Fruit fly (Drosophila melanogaster) whole organism, embryonic: Measurements from ENCODE around the gene natalisin.

ENCODE experiments used
- Antp ChIP-seq: fragments of 200-800 bp; sonication (Bioruptor generic); optimal IDR thresholded peaks from 3 replicates; lab custom pipeline; 2016; ENCODE audit warnings: missing biosample characterization, missing genetic modification characterization
- Atf3 ChIP-seq: fragments of 200-800 bp; sonication (Bioruptor generic); optimal IDR thresholded peaks from 3 replicates; lab custom pipeline; 2016; ENCODE audit warnings: missing biosample characterization, missing genetic modification characterization
- Bgb ChIP-seq: fragments of 200-800 bp; sonication (Bioruptor generic); IDR thresholded peaks from 2 replicates; pipeline ENCODE4 v1.3.6; 2022; ENCODE audit warnings: missing biosample characterization, missing genetic modification characterization; ENCODE audit not compliant: partially characterized antibody
- CG10209 ChIP-seq: fragments of 200-800 bp; sonication (Bioruptor generic); optimal IDR thresholded peaks from 3 replicates; lab custom pipeline; 2017; ENCODE audit warnings: missing biosample characterization, mild to moderate bottlenecking, missing genetic modification characterization, missing genetic modification reagents
- CG10431 ChIP-seq: fragments of 200-800 bp; sonication (Bioruptor generic); optimal IDR thresholded peaks from 3 replicates; lab custom pipeline; 2018; ENCODE audit warnings: missing biosample characterization, mild to moderate bottlenecking, missing genetic modification characterization
- CG11398 ChIP-seq: fragments of 200-800 bp; sonication (Bioruptor generic); optimal IDR thresholded peaks from 2 replicates; lab custom pipeline; 2016; ENCODE audit warnings: missing biosample characterization, missing genetic modification characterization
- CG12104 ChIP-seq: fragments of 200-800 bp; sonication (Bioruptor generic); optimal IDR thresholded peaks from 3 replicates; lab custom pipeline; 2016; ENCODE audit warnings: missing biosample characterization, missing genetic modification characterization
- CG12299 ChIP-seq: fragments of 200-800 bp; sonication (Bioruptor generic); optimal IDR thresholded peaks from 2 replicates; lab custom pipeline; 2018; ENCODE audit warnings: missing biosample characterization, mild to moderate bottlenecking, missing genetic modification characterization
- CG14965 ChIP-seq: fragments of 200-800 bp; sonication (Bioruptor generic); optimal IDR thresholded peaks from 2 replicates; lab custom pipeline; 2016; ENCODE audit warnings: missing biosample characterization, missing genetic modification characterization, borderline replicate concordance
- CG15601 ChIP-seq: fragments of 200-800 bp; sonication (Bioruptor generic); optimal IDR thresholded peaks from 3 replicates; lab custom pipeline; 2019; ENCODE audit warnings: missing biosample characterization, mild to moderate bottlenecking, missing genetic modification characterization, moderate library complexity
- CG16779 ChIP-seq: fragments of 200-800 bp; sonication (Bioruptor generic); IDR thresholded peaks from 2 replicates; pipeline ENCODE4 v1.3.6; 2022; ENCODE audit warnings: missing biosample characterization, missing genetic modification characterization
- CG17359 ChIP-seq: fragments of 200-800 bp; sonication (Bioruptor generic); optimal IDR thresholded peaks from 3 replicates; lab custom pipeline; 2018; ENCODE audit warnings: missing biosample characterization, mild to moderate bottlenecking, missing genetic modification characterization, moderate library complexity
- CG2199 ChIP-seq: fragments of 200-800 bp; sonication (Bioruptor generic); IDR thresholded peaks from 3 replicates; pipeline ENCODE4 v1.3.6; 2022; ENCODE audit warnings: missing biosample characterization, missing genetic modification characterization
- CG2678 ChIP-seq: fragments of 200-800 bp; sonication (Bioruptor generic); optimal IDR thresholded peaks from 3 replicates; lab custom pipeline; 2019; ENCODE audit warnings: missing biosample characterization, mild to moderate bottlenecking, missing genetic modification characterization, moderate library complexity
- CG30403 ChIP-seq: fragments of 200-800 bp; sonication (Bioruptor generic); optimal IDR thresholded peaks from 3 replicates; lab custom pipeline; 2016; ENCODE audit warnings: missing biosample characterization, missing genetic modification characterization
- CG7271 ChIP-seq: fragments of 200-800 bp; sonication (Bioruptor generic); optimal IDR thresholded peaks from 2 replicates; lab custom pipeline; 2018; ENCODE audit warnings: missing biosample characterization, mild to moderate bottlenecking, missing genetic modification characterization, moderate library complexity
- CG7786 ChIP-seq: fragments of 200-800 bp; sonication (Bioruptor generic); optimal IDR thresholded peaks from 2 replicates; lab custom pipeline; 2016; ENCODE audit warnings: missing biosample characterization, missing genetic modification characterization
- CG9609 ChIP-seq: fragments of 200-800 bp; sonication (Bioruptor generic); optimal IDR thresholded peaks from 3 replicates; lab custom pipeline; 2016; ENCODE audit warnings: missing biosample characterization, missing genetic modification characterization
- CG9727 ChIP-seq: fragments of 200-800 bp; sonication (Bioruptor generic); optimal IDR thresholded peaks from 3 replicates; lab custom pipeline; 2017; ENCODE audit warnings: missing biosample characterization, mild to moderate bottlenecking, missing genetic modification characterization
- Dbx ChIP-seq: fragments of 200-800 bp; sonication (Bioruptor generic); IDR thresholded peaks from 3 replicates; pipeline ENCODE4 v1.3.6; 2022; ENCODE audit warnings: missing biosample characterization, missing genetic modification characterization
- E2f1 ChIP-seq: fragments of 200-800 bp; sonication (Bioruptor generic); IDR thresholded peaks from 2 replicates; pipeline ENCODE4 v1.3.6; 2022; ENCODE audit warnings: missing biosample characterization, missing genetic modification characterization
- Elba2 ChIP-seq: fragments of 200-800 bp; sonication (Bioruptor generic); optimal IDR thresholded peaks from 3 replicates; lab custom pipeline; 2016; ENCODE audit warnings: missing biosample characterization, missing genetic modification characterization
- Fer2 ChIP-seq: fragments of 200-800 bp; sonication (Bioruptor generic); optimal IDR thresholded peaks from 2 replicates; lab custom pipeline; 2018; ENCODE audit warnings: missing biosample characterization, mild to moderate bottlenecking, missing genetic modification characterization, moderate library complexity
- H15 ChIP-seq: fragments of 200-800 bp; sonication (Bioruptor generic); IDR thresholded peaks from 3 replicates; pipeline ENCODE4 v1.3.6; 2022; ENCODE audit warnings: missing biosample characterization, missing genetic modification characterization
- Hmx ChIP-seq: fragments of 200-800 bp; sonication (Bioruptor generic); optimal IDR thresholded peaks from 2 replicates; lab custom pipeline; 2016; ENCODE audit warnings: missing biosample characterization, missing genetic modification characterization
- Jarid2 ChIP-seq: fragments of 200-800 bp; sonication (Bioruptor generic); optimal IDR thresholded peaks from 3 replicates; lab custom pipeline; 2017; ENCODE audit warnings: mild to moderate bottlenecking, missing biosample characterization, missing genetic modification reagents, missing genetic modification characterization
- Myb ChIP-seq: fragments of 200-800 bp; sonication (Bioruptor generic); optimal IDR thresholded peaks from 2 replicates; lab custom pipeline; 2016; ENCODE audit warnings: missing biosample characterization, missing genetic modification characterization
- Ptx1 ChIP-seq: fragments of 200-800 bp; sonication (Bioruptor generic); IDR thresholded peaks from 2 replicates; pipeline ENCODE4 v1.3.6; 2022; ENCODE audit warnings: missing biosample characterization, missing genetic modification characterization
- Ssrp ChIP-seq: fragments of 200-800 bp; sonication (Bioruptor generic); optimal IDR thresholded peaks from 2 replicates; lab custom pipeline; 2018; ENCODE audit warnings: missing biosample characterization, mild to moderate bottlenecking, missing genetic modification characterization, moderate library complexity
- ac ChIP-seq: fragments of 200-800 bp; sonication (Bioruptor generic); optimal IDR thresholded peaks from 3 replicates; lab custom pipeline; 2017; ENCODE audit warnings: missing biosample characterization, mild to moderate bottlenecking, missing genetic modification characterization
- ap ChIP-seq: fragments of 200-800 bp; sonication (Bioruptor generic); IDR thresholded peaks from 2 replicates; pipeline ENCODE4 v1.3.6; 2022; ENCODE audit warnings: missing biosample characterization, missing genetic modification characterization
- ara ChIP-seq: fragments of 200-800 bp; sonication (Bioruptor generic); IDR thresholded peaks from 2 replicates; pipeline ENCODE4 v1.3.6; 2022; ENCODE audit warnings: missing biosample characterization, missing genetic modification characterization
- bcd ChIP-seq: fragments of 200-800 bp; sonication (Bioruptor generic); optimal IDR thresholded peaks from 2 replicates; lab custom pipeline; 2017; ENCODE audit warnings: missing biosample characterization, mild to moderate bottlenecking, missing genetic modification characterization
- chm ChIP-seq: fragments of 200-800 bp; sonication (Bioruptor generic); IDR thresholded peaks from 2 replicates; pipeline ENCODE4 v1.3.6; 2022; ENCODE audit warnings: missing biosample characterization, missing genetic modification characterization
- chn ChIP-seq: fragments of 200-800 bp; sonication (Bioruptor generic); optimal IDR thresholded peaks from 2 replicates; lab custom pipeline; 2016; ENCODE audit warnings: missing biosample characterization, missing genetic modification characterization
- ci ChIP-seq: fragments of 200-800 bp; sonication (Bioruptor generic); IDR thresholded peaks from 3 replicates; pipeline ENCODE4 v1.3.6; 2022; ENCODE audit warnings: missing biosample characterization, missing genetic modification characterization
- danr ChIP-seq: fragments of 200-800 bp; sonication (Bioruptor generic); IDR thresholded peaks from 2 replicates; pipeline ENCODE4 v1.3.6; 2022; ENCODE audit warnings: missing biosample characterization, missing genetic modification characterization
- dm ChIP-seq: fragments of 200-800 bp; sonication (Bioruptor generic); optimal IDR thresholded peaks from 3 replicates; lab custom pipeline; 2016; ENCODE audit warnings: missing biosample characterization, missing genetic modification characterization
- en ChIP-seq: fragments of 200-800 bp; sonication (Bioruptor generic); optimal IDR thresholded peaks from 2 replicates; lab custom pipeline; 2016; ENCODE audit warnings: missing biosample characterization, missing genetic modification characterization
- ewg ChIP-seq: fragments of 200-800 bp; sonication (Bioruptor generic); optimal IDR thresholded peaks from 3 replicates; lab custom pipeline; 2017; ENCODE audit warnings: mild to moderate bottlenecking, missing biosample characterization, missing genetic modification reagents, missing genetic modification characterization
- fru ChIP-seq: fragments of >200 bp; optimal IDR thresholded peaks from 2 replicates; lab custom pipeline; 2017
- fu2 ChIP-seq: fragments of 200-800 bp; sonication (Bioruptor generic); optimal IDR thresholded peaks from 2 replicates; lab custom pipeline; 2016; ENCODE audit warnings: missing biosample characterization, missing genetic modification characterization
- gsb-n ChIP-seq: fragments of 200-800 bp; sonication (Bioruptor generic); optimal IDR thresholded peaks from 3 replicates; lab custom pipeline; 2018; ENCODE audit warnings: missing biosample characterization, mild to moderate bottlenecking, missing genetic modification characterization
- jing ChIP-seq: fragments of 200-800 bp; sonication (Bioruptor generic); optimal IDR thresholded peaks from 2 replicates; lab custom pipeline; 2018; ENCODE audit warnings: missing biosample characterization, mild to moderate bottlenecking, missing genetic modification characterization
- maf-S ChIP-seq: fragments of 200-800 bp; sonication (Bioruptor generic); optimal IDR thresholded peaks from 2 replicates; lab custom pipeline; 2016; ENCODE audit warnings: missing biosample characterization, missing genetic modification characterization
- phol ChIP-seq: fragments of 200-800 bp; sonication (Bioruptor generic); optimal IDR thresholded peaks from 3 replicates; lab custom pipeline; 2018; ENCODE audit warnings: missing biosample characterization, mild to moderate bottlenecking, missing genetic modification characterization, moderate library complexity
- scrt ChIP-seq: fragments of 200-800 bp; sonication (Bioruptor generic); optimal IDR thresholded peaks from 2 replicates; lab custom pipeline; 2018; ENCODE audit warnings: missing biosample characterization, mild to moderate bottlenecking, missing genetic modification characterization, moderate library complexity
- so ChIP-seq: fragments of 200-800 bp; sonication (Bioruptor generic); IDR thresholded peaks from 3 replicates; pipeline ENCODE4 v1.3.6; 2022; ENCODE audit warnings: missing biosample characterization, missing genetic modification characterization
- tgo ChIP-seq: fragments of 200-800 bp; sonication (Bioruptor generic); IDR thresholded peaks from 3 replicates; pipeline ENCODE4 v1.3.6; 2022; ENCODE audit warnings: missing biosample characterization, missing genetic modification characterization
- tna ChIP-seq: fragments of 200-800 bp; sonication (Bioruptor generic); IDR thresholded peaks from 2 replicates; pipeline ENCODE4 v1.3.6; 2022; ENCODE audit warnings: missing biosample characterization, missing genetic modification characterization; ENCODE audit not compliant: partially characterized antibody
- zfh1 ChIP-seq: fragments of 200-800 bp; sonication (Bioruptor generic); IDR thresholded peaks from 3 replicates; pipeline ENCODE4 v1.3.6; 2022; ENCODE audit warnings: missing biosample characterization, missing genetic modification characterization

The natalisin gene

DNA sequence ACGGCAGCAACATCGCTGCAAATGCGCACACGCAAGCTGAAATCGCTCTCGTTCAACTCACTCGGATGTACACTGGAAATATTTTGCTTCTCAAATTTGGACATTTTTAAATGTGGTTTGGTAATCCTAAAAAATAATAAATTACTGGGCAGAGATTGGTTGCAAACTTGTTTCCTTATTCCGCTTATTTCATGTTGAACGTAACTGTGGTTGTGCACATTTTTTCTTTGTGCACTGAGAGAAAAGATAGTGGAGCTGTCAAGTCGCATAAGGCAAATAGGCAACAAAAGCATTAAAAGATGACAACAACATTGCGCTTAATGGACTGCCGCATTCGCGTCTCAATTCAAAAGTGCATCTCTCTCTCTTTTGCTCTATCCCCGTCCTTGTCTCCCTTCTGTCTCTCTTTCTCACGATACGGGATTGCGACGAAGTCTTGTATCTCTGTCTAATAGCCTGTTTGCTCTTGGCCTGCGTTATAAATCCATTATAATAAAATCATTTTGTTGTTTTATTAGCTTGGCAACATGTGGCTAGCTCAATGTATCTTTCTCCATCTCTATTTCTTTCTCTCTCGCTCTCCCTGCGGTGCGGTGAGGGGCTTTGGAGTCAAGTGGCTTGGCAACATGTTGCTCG is 45.1 kb upstream of the natalisin start (continued):
- peak; percentile 88 for TF ChIP-seq zfh1 (GFP tag; lab: Robert Waterston, UW)
- TF ChIP-seq Elba2 (GFP tag; lab: Kevin White, UChicago) = peak; percentile 26
- no peak for TF ChIP-seq tna (GFP tag; lab: Robert Waterston, UW)
- TF ChIP-seq jing (GFP tag; lab: Kevin White, UChicago) = peak; percentile 96
- peak; percentile 12; the same call in 1 of the 2 replicates for TF ChIP-seq Bgb (GFP tag; lab: Robert Waterston, UW)
- peak; percentile 60 for TF ChIP-seq CG14965 (GFP tag; lab: Kevin White, UChicago)
- peak; percentile 89 for TF ChIP-seq maf-S (GFP tag; lab: Kevin White, UChicago)
- peak; percentile 93 for TF ChIP-seq fu2
- TF ChIP-seq CG10209 (GFP tag; lab: Kevin White, UChicago) = peak; percentile 95
- TF ChIP-seq CG2678 (tag; lab: Kevin White, UChicago) = peak; percentile 89
- peak; percentile 97 for TF ChIP-seq CG7786 (GFP tag; lab: Kevin White, UChicago)
- peak; percentile 96 for TF ChIP-seq Ssrp (tag; lab: Kevin White, UChicago)
- TF ChIP-seq H15 = peak; percentile 89
- TF ChIP-seq ewg (GFP tag; lab: Kevin White, UChicago) = peak; percentile 97
- peak; percentile 29 for TF ChIP-seq Jarid2 (GFP tag; lab: Kevin White, UChicago)
- TF ChIP-seq CG12299 (tag; lab: Kevin White, UChicago) = peak; percentile 77
- 0 out of 2 replicates have a peak, but pooled peaks have one; percentile 57 for TF ChIP-seq CG16779 (GFP tag; lab: Robert Waterston, UW)
- peak; percentile 96 for TF ChIP-seq CG11398
- TF ChIP-seq CG7271 (tag; lab: Kevin White, UChicago) = no peak
- peak; percentile 59 for TF ChIP-seq scrt (GFP tag; lab: Kevin White, UChicago)
- TF ChIP-seq gsb-n = peak; percentile 81
- TF ChIP-seq so (GFP tag; lab: Robert Waterston, UW) = peak; percentile 95
- TF ChIP-seq ci (GFP tag; lab: Robert Waterston, UW) = peak; percentile 99
- TF ChIP-seq ac = peak; percentile 46
- TF ChIP-seq ap = peak; percentile 96
- peak; percentile 92 for TF ChIP-seq CG9727 (GFP tag; lab: Kevin White, UChicago)
- peak; percentile 91 for TF ChIP-seq tgo (GFP tag; lab: Robert Waterston, UW)
- TF ChIP-seq Antp = peak; percentile 96
- TF ChIP-seq Atf3 (GFP tag; lab: Kevin White, UChicago) = peak; percentile 97
- peak; percentile 69 for TF ChIP-seq Hmx
- TF ChIP-seq CG10431 = peak; percentile 74
- peak; percentile 92 for TF ChIP-seq dm (GFP tag; lab: Kevin White, UChicago)
- peak; percentile 59 for TF ChIP-seq CG12104 (GFP tag; lab: Kevin White, UChicago)
- TF ChIP-seq Fer2 (tag; lab: Kevin White, UChicago) = peak; percentile 4
- TF ChIP-seq phol = peak; percentile 95
- TF ChIP-seq chn (GFP tag; lab: Kevin White, UChicago) = peak; percentile 97
- peak; percentile 82 for TF ChIP-seq Ptx1 (GFP tag; lab: Robert Waterston, UW)
- peak; percentile 90 for TF ChIP-seq CG15601 (tag; lab: Kevin White, UChicago)
- peak; percentile 78 for TF ChIP-seq chm (GFP tag; lab: Robert Waterston, UW)
- peak; percentile 99 for TF ChIP-seq CG2199 (GFP tag; lab: Robert Waterston, UW)
- TF ChIP-seq ara = peak; percentile 72
- peak; percentile 93 for TF ChIP-seq en
- peak; percentile 96 for TF ChIP-seq CG9609 (GFP tag; lab: Kevin White, UChicago)
- TF ChIP-seq fru (lab: Kevin White, UChicago) = no peak
- peak; percentile 77 for TF ChIP-seq E2f1 (GFP tag; lab: Robert Waterston, UW)
- TF ChIP-seq CG30403 (GFP tag; lab: Kevin White, UChicago) = peak; percentile 94
- peak; percentile 90 for TF ChIP-seq CG17359
- TF ChIP-seq Myb (GFP tag; lab: Kevin White, UChicago) = peak; percentile 79
- TF ChIP-seq bcd (GFP tag; lab: Kevin White, UChicago) = peak; percentile 87
- no peak for TF ChIP-seq danr
- peak; percentile 75; the same call in 2 of the 3 replicates for TF ChIP-seq Dbx (GFP tag; lab: Robert Waterston, UW)
